Worm (Caenorhabditis elegans) whole organism, young adult: ENCODE results near the gene F23F1.6.

ENCODE experiments used
- nfya-1 ChIP-seq: sonication (generic microtip); optimal IDR thresholded peaks from 2 replicates; lab custom pipeline; 2017; ENCODE audit warnings: antibody characterized with exemption, missing compliant biosample characterization, missing genetic modification characterization, borderline replicate concordance; ENCODE audit not compliant: insufficient read depth
- tbp1 ChIP-seq: fragments of 200-800 bp; sonication (Bioruptor generic); optimal IDR thresholded peaks from 2 replicates; lab custom pipeline; 2018; ENCODE audit warnings: mild to moderate bottlenecking, missing genetic modification characterization, missing compliant biosample characterization

ce11 chrII:86794-87193 is 49.7 kb upstream of the F23F1.6 start:
- no peak for TF ChIP-seq tbp1 (GFP tag; lab: Kevin White, UChicago)
- no peak for TF ChIP-seq nfya-1 (tag; lab: Kevin White, UChicago)
